Fruit fly (Drosophila melanogaster): Measurements from ENCODE around the gene Ptth.

DNA sequence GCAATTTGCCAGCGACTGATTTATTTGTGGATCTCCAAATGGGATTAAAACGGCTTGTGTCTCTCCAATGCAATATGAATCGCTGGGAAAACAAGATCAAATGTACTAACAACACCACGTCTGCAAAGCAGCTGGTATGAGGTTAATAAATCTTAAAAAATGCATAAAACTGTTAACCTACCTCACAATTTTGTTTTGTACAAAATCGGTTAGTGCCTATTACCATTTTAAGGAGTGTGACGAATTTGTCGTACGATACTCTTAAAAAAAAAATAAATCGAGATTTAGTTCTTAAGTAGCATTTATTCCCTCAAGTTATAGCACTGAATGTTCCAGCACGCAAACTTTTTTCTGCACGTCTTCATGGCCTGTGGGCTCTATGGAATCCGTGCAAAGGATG is 47.6 kb upstream of the Ptth start, which contains the start of gene lectin-21Ca:
- TF ChIP-seq psq (GFP tag; optimal IDR thresholded peaks at IDR 0.05) (no peak), ey (GFP tag; optimal IDR thresholded peaks at IDR 0.05) (no peak), usp (GFP tag; optimal IDR thresholded peaks at IDR 0.05) (no peak), Rel (GFP tag; optimal IDR thresholded peaks at IDR 0.05) (no peak), Rel (tag; optimal IDR thresholded peaks at IDR 0.05) (no peak)
